Worm (Caenorhabditis elegans) whole organism, late embryonic: ENCODE measurements around the gene math-14.

Experiments
- ama-1 ChIP-seq: fragments of 150-350 bp; optimal IDR thresholded peaks from 2 replicates; lab custom pipeline; 2014
- hlh-15 ChIP-seq: sonication (generic microtip); optimal IDR thresholded peaks from 2 replicates; lab custom pipeline; 2016; ENCODE audit warnings: missing genetic modification characterization, missing compliant biosample characterization
- lin-11 ChIP-seq: fragments of 200-800 bp; sonication (Bioruptor generic); optimal IDR thresholded peaks from 2 replicates; lab custom pipeline; 2018; ENCODE audit warnings: mild to moderate bottlenecking, missing genetic modification characterization, missing compliant biosample characterization
- pqm-1 ChIP-seq: sonication (generic microtip); optimal IDR thresholded peaks from 2 replicates; lab custom pipeline; 2016; ENCODE audit warnings: missing genetic modification characterization, missing compliant biosample characterization
- zip-5 ChIP-seq: sonication (generic microtip); optimal IDR thresholded peaks from 2 replicates; lab custom pipeline; 2016; ENCODE audit warnings: missing genetic modification characterization, missing compliant biosample characterization

- TF ChIP-seq hlh-15 (tag; lab: Kevin White, UChicago): no peak
- TF ChIP-seq zip-5 (tag; lab: Kevin White, UChicago): no peak
- TF ChIP-seq pqm-1 (tag; lab: Kevin White, UChicago): no peak
- no peak for TF ChIP-seq ama-1 (lab: Kevin White, UChicago)
- TF ChIP-seq lin-11 (tag; lab: Kevin White, UChicago): no peak
Measured at ce11 chrII:1886379-1886778, 17.2 kb downstream of the math-14 start, which contains the start of gene math-7.
